Worm (Caenorhabditis elegans): ENCODE measurements around the gene Y53G8B.1.

The Y53G8B.1 gene

ce11 chrIII:3129036-3129435 lies at the start of gene Y53G8B.1:
Gene Y53G8B.1, plus strand, starts transcription at chrIII:3129277.
- no peak for TF ChIP-seq him-1 (tag; optimal IDR thresholded peaks at IDR 0.05)
- TF ChIP-seq dao-5 (tag; optimal IDR thresholded peaks at IDR 0.05): no peak
- TF ChIP-seq W03F9.2 (tag; optimal IDR thresholded peaks at IDR 0.05): no peak

- TF ChIP-seq him-1 (tag; optimal IDR thresholded peaks at IDR 0.05) (no peak), dao-5 (tag; optimal IDR thresholded peaks at IDR 0.05) (no peak), W03F9.2 (tag; optimal IDR thresholded peaks at IDR 0.05) (no peak)
These were observed 42.6 kb upstream of the Y53G8B.1 start, which contains the start of gene sft-1 for ce11 chrIII:3086471-3086870. Gene sft-1, plus strand, starts transcription at chrIII:3086671.

- TF ChIP-seq him-1 (tag; optimal IDR thresholded peaks at IDR 0.05) (no peak), dao-5 (tag; optimal IDR thresholded peaks at IDR 0.05) (no peak), W03F9.2 (tag; optimal IDR thresholded peaks at IDR 0.05) (no peak)
These were observed 37.5 kb upstream of the Y53G8B.1 start, which contains the start of gene ccep-135 for ce11 chrIII:3091572-3091971. Gene ccep-135, plus strand, starts transcription at chrIII:3091872.

ce11 chrIII:3094694-3095093 lies 34.4 kb upstream of the Y53G8B.1 start:
- TF ChIP-seq dao-5 (tag; optimal IDR thresholded peaks at IDR 0.05) (no peak), him-1 (tag; optimal IDR thresholded peaks at IDR 0.05) (no peak), W03F9.2 (tag; optimal IDR thresholded peaks at IDR 0.05) (no peak)

- TF ChIP-seq him-1 (tag; optimal IDR thresholded peaks at IDR 0.05) (no peak), W03F9.2 (tag; optimal IDR thresholded peaks at IDR 0.05) (no peak), dao-5 (tag; optimal IDR thresholded peaks at IDR 0.05) (no peak)
These were observed 33.0 kb upstream of the Y53G8B.1 start for ce11 chrIII:3096091-3096490.

- TF ChIP-seq W03F9.2 (tag; optimal IDR thresholded peaks at IDR 0.05): no peak
- no peak for TF ChIP-seq him-1 (tag; optimal IDR thresholded peaks at IDR 0.05)
- no peak for TF ChIP-seq dao-5 (tag; optimal IDR thresholded peaks at IDR 0.05)
These were observed 29.7 kb upstream of the Y53G8B.1 start for ce11 chrIII:3099407-3099806.

ce11 chrIII:3100124-3100523 lies 29.0 kb upstream of the Y53G8B.1 start:
- no peak for TF ChIP-seq him-1 (tag; optimal IDR thresholded peaks at IDR 0.05)

- TF ChIP-seq dao-5 (tag; optimal IDR thresholded peaks at IDR 0.05): no peak
These were observed 28.3 kb upstream of the Y53G8B.1 start for ce11 chrIII:3100593-3101270.

- no peak for TF ChIP-seq W03F9.2 (tag; optimal IDR thresholded peaks at IDR 0.05)
- TF ChIP-seq dao-5 (tag; optimal IDR thresholded peaks at IDR 0.05): no peak
- TF ChIP-seq him-1 (tag; optimal IDR thresholded peaks at IDR 0.05): no peak
These were observed 25.1 kb upstream of the Y53G8B.1 start, which contains the start of gene Y53G8B.2 for ce11 chrIII:3103905-3104360. Gene Y53G8B.2, minus strand, starts transcription at chrIII:3103955.

ce11 chrIII:3104536-3104935 lies 24.5 kb upstream of the Y53G8B.1 start:
- TF ChIP-seq W03F9.2 (tag; optimal IDR thresholded peaks at IDR 0.05) (no peak), him-1 (tag; optimal IDR thresholded peaks at IDR 0.05) (no peak), dao-5 (tag; optimal IDR thresholded peaks at IDR 0.05) (no peak)

- TF ChIP-seq dao-5 (tag; optimal IDR thresholded peaks at IDR 0.05): no peak
- TF ChIP-seq him-1 (tag; optimal IDR thresholded peaks at IDR 0.05): no peak
- no peak for TF ChIP-seq W03F9.2 (tag; optimal IDR thresholded peaks at IDR 0.05)
These were observed 23.9 kb upstream of the Y53G8B.1 start for ce11 chrIII:3105212-3105611.

ce11 chrIII:3106301-3106700 lies 22.8 kb upstream of the Y53G8B.1 start:
- no peak for TF ChIP-seq dao-5 (tag; optimal IDR thresholded peaks at IDR 0.05)
- TF ChIP-seq him-1 (tag; optimal IDR thresholded peaks at IDR 0.05): no peak
- TF ChIP-seq W03F9.2 (tag; optimal IDR thresholded peaks at IDR 0.05): no peak

- no peak for TF ChIP-seq him-1 (tag; optimal IDR thresholded peaks at IDR 0.05)
- no peak for TF ChIP-seq dao-5 (tag; optimal IDR thresholded peaks at IDR 0.05)
- no peak for TF ChIP-seq W03F9.2 (tag; optimal IDR thresholded peaks at IDR 0.05)
These were observed 21.5 kb upstream of the Y53G8B.1 start for ce11 chrIII:3107530-3107929.

ce11 chrIII:3108804-3109203 lies 20.3 kb upstream of the Y53G8B.1 start:
- no peak for TF ChIP-seq dao-5 (tag; optimal IDR thresholded peaks at IDR 0.05)
- TF ChIP-seq W03F9.2 (tag; optimal IDR thresholded peaks at IDR 0.05): no peak
- TF ChIP-seq him-1 (tag; optimal IDR thresholded peaks at IDR 0.05): no peak

- TF ChIP-seq him-1 (tag; optimal IDR thresholded peaks at IDR 0.05) (no peak), W03F9.2 (tag; optimal IDR thresholded peaks at IDR 0.05) (no peak), dao-5 (tag; optimal IDR thresholded peaks at IDR 0.05) (no peak)
These were observed 19.5 kb upstream of the Y53G8B.1 start for ce11 chrIII:3109564-3109963.
